Fruit fly (Drosophila melanogaster): Measurements from ENCODE around the gene Sfp70A4.

Sfp70A4 gene

dm6 chr3L:13296760-13297159 is at the start of gene Sfp70A4:
Gene Sfp70A4 (minus strand): TSS chr3L:13296860.
- no peak for TF ChIP-seq Myc (optimal IDR thresholded peaks at IDR 0.05)
- no peak for TF ChIP-seq psq (optimal IDR thresholded peaks at IDR 0.05)
- no peak for TF ChIP-seq ttk (optimal IDR thresholded peaks at IDR 0.05)

- TF ChIP-seq insv (optimal IDR thresholded peaks at IDR 0.05) = no peak
- TF ChIP-seq psq (optimal IDR thresholded peaks at IDR 0.05) = no peak
- TF ChIP-seq h (optimal IDR thresholded peaks at IDR 0.05) = no peak
- TF ChIP-seq Myc (optimal IDR thresholded peaks at IDR 0.05) = no peak
- TF ChIP-seq Sin3A (optimal IDR thresholded peaks at IDR 0.05) = no peak
- no peak for TF ChIP-seq ttk (optimal IDR thresholded peaks at IDR 0.05)
Observed at dm6 chr3L:13328835-13329234, 32.2 kb upstream of the Sfp70A4 start, which contains the start of gene CG14113. Gene CG14113 (plus strand): TSS chr3L:13329135.

- TF ChIP-seq Sin3A (optimal IDR thresholded peaks at IDR 0.05) = no peak
- no peak for TF ChIP-seq insv (optimal IDR thresholded peaks at IDR 0.05)
- TF ChIP-seq Myc (optimal IDR thresholded peaks at IDR 0.05) = no peak
Observed at dm6 chr3L:13312250-13312649, 15.6 kb upstream of the Sfp70A4 start.

dm6 chr3L:13301787-13302186 is 5.1 kb upstream of the Sfp70A4 start:
- no peak for TF ChIP-seq psq (optimal IDR thresholded peaks at IDR 0.05)
- TF ChIP-seq h (optimal IDR thresholded peaks at IDR 0.05) = no peak
- TF ChIP-seq Myc (optimal IDR thresholded peaks at IDR 0.05) = no peak
- TF ChIP-seq insv (optimal IDR thresholded peaks at IDR 0.05) = no peak
- no peak for TF ChIP-seq Sin3A (optimal IDR thresholded peaks at IDR 0.05)
- TF ChIP-seq ttk (optimal IDR thresholded peaks at IDR 0.05) = no peak

dm6 chr3L:13301335-13301734 is 4.7 kb upstream of the Sfp70A4 start, which contains the start of gene SP:
Gene SP (plus strand): TSS chr3L:13301635.
- TF ChIP-seq h (optimal IDR thresholded peaks at IDR 0.05) (no peak), insv (optimal IDR thresholded peaks at IDR 0.05) (no peak), Sin3A (optimal IDR thresholded peaks at IDR 0.05) (no peak), Myc (optimal IDR thresholded peaks at IDR 0.05) (no peak), ttk (optimal IDR thresholded peaks at IDR 0.05) (no peak), psq (optimal IDR thresholded peaks at IDR 0.05) (no peak)

- TF ChIP-seq h (optimal IDR thresholded peaks at IDR 0.05) (no peak), psq (optimal IDR thresholded peaks at IDR 0.05) (no peak), ttk (optimal IDR thresholded peaks at IDR 0.05) (no peak), insv (optimal IDR thresholded peaks at IDR 0.05) (no peak), Sin3A (optimal IDR thresholded peaks at IDR 0.05) (no peak), Myc (optimal IDR thresholded peaks at IDR 0.05) (no peak)
Observed at dm6 chr3L:13300052-13300451, 3.4 kb upstream of the Sfp70A4 start, which contains the start of gene CG43147. Gene CG43147 (minus strand): TSS chr3L:13300152.

dm6 chr3L:13298923-13299322 is 2.3 kb upstream of the Sfp70A4 start, which contains the start of gene CG42481:
Gene CG42481 (minus strand): TSS chr3L:13299023.
- TF ChIP-seq ttk (optimal IDR thresholded peaks at IDR 0.05) = no peak

dm6 chr3L:13295675-13296074 is 985 bp downstream of the Sfp70A4 start:
- TF ChIP-seq Sin3A (optimal IDR thresholded peaks at IDR 0.05) (no peak), Myc (optimal IDR thresholded peaks at IDR 0.05) (no peak), insv (optimal IDR thresholded peaks at IDR 0.05) (no peak), psq (optimal IDR thresholded peaks at IDR 0.05) (no peak), h (optimal IDR thresholded peaks at IDR 0.05) (no peak), ttk (optimal IDR thresholded peaks at IDR 0.05) (no peak)

- TF ChIP-seq ttk (optimal IDR thresholded peaks at IDR 0.05) (no peak), h (optimal IDR thresholded peaks at IDR 0.05) (no peak), Myc (optimal IDR thresholded peaks at IDR 0.05) (no peak), psq (optimal IDR thresholded peaks at IDR 0.05) (no peak), insv (optimal IDR thresholded peaks at IDR 0.05) (no peak), Sin3A (optimal IDR thresholded peaks at IDR 0.05) (no peak)
Observed at dm6 chr3L:13288161-13288560, 8.5 kb downstream of the Sfp70A4 start.

- TF ChIP-seq insv (optimal IDR thresholded peaks at IDR 0.05) (no peak), Sin3A (optimal IDR thresholded peaks at IDR 0.05) (no peak), ttk (optimal IDR thresholded peaks at IDR 0.05) (no peak), psq (optimal IDR thresholded peaks at IDR 0.05) (no peak), Myc (optimal IDR thresholded peaks at IDR 0.05) (no peak), h (optimal IDR thresholded peaks at IDR 0.05) (no peak)
Observed at dm6 chr3L:13286640-13287039, 10.0 kb downstream of the Sfp70A4 start.

dm6 chr3L:13284308-13284707 is 12.4 kb downstream of the Sfp70A4 start:
- TF ChIP-seq insv (optimal IDR thresholded peaks at IDR 0.05) (no peak), h (optimal IDR thresholded peaks at IDR 0.05) (no peak)

- TF ChIP-seq Myc (optimal IDR thresholded peaks at IDR 0.05) = no peak
Observed at dm6 chr3L:13282039-13282438, 14.6 kb downstream of the Sfp70A4 start.

dm6 chr3L:13271282-13271681 is 25.4 kb downstream of the Sfp70A4 start:
- no peak for TF ChIP-seq Myc (optimal IDR thresholded peaks at IDR 0.05)
- no peak for TF ChIP-seq h (optimal IDR thresholded peaks at IDR 0.05)
- no peak for TF ChIP-seq ttk (optimal IDR thresholded peaks at IDR 0.05)
- no peak for TF ChIP-seq psq (optimal IDR thresholded peaks at IDR 0.05)
- no peak for TF ChIP-seq Sin3A (optimal IDR thresholded peaks at IDR 0.05)
- no peak for TF ChIP-seq insv (optimal IDR thresholded peaks at IDR 0.05)

dm6 chr3L:13267893-13268292 is 28.8 kb downstream of the Sfp70A4 start:
- TF ChIP-seq Sin3A (optimal IDR thresholded peaks at IDR 0.05) (no peak), psq (optimal IDR thresholded peaks at IDR 0.05) (no peak), ttk (optimal IDR thresholded peaks at IDR 0.05) (no peak), Myc (optimal IDR thresholded peaks at IDR 0.05) (no peak), insv (optimal IDR thresholded peaks at IDR 0.05) (no peak), h (optimal IDR thresholded peaks at IDR 0.05) (no peak)

Data from Kc167 (cell line).